Worm (Caenorhabditis elegans) whole organism, dauer: ENCODE data around the gene H04M03.11.

Experiments used
- unc-62 ChIP-seq: sonication (generic microtip); optimal IDR thresholded peaks from 2 replicates; lab custom pipeline; 2017; ENCODE audit warnings: missing biosample characterization, missing genetic modification reagents, missing genetic modification characterization

H04M03.11 gene

DNA sequence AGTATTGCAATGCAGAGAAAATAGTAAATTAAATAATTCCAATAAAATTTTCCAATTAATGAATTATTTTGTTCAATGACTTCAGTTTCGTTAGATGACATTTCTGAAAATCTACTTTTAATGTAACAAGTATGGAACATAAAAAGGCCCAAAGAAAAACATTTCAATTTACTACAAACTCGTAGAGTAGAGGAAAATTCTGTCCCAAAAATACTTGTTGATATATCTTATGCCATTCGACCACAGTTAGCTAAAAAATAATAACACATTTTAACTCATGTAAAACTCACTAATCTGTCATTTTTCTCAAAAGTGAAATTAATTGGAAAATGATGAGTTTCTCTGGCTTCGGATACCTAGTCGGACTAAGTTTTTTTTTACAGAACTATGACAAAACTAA, 7.2 kb downstream of the H04M03.11 start, which contains the start of gene srv-21:
Gene srv-21, minus strand, starts transcription at position 101 of the 400 bp plus-strand sequence.
- TF ChIP-seq unc-62, result no peak

DNA sequence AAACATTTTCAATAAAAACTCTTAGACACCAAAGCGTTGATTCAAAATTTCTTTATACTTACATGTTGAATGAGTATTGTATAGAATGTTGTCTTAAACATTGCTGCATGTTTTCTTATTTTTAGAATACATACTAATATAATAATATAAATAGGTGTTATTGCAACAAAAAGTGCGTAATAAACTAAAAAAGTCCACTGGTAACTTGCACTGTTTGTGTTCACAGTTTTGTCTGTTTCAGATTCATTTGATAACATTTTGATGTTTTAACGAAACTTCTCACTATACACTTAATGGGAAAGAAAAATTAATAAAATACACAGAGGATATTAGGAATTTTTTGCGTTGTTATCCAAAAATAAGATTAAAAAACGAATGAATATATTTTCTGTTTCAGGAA, 10.6 kb downstream of the H04M03.11 start, which contains the start of gene srv-19:
Gene srv-19, minus strand, starts transcription at position 101 of the 400 bp plus-strand sequence.
- no peak for TF ChIP-seq unc-62

DNA sequence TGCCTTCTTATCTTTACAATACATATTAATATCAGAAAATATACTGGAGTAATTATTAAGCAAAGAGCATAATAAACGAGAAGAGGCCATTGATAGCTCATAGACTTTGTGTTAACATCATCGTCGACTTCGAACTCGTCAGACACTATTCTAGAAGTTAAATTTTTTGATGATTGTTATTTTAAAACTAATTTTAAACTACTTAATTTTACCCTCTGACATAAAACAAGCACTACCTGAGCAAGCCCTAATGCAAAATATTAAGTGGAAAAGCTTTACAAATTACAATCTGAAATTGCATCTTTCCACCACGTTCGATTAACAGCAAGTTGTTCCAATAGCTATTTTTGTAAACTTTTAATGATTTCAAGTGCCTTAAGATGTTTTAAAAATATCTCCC, 14.3 kb downstream of the H04M03.11 start, which contains the start of gene srv-17:
Gene srv-17, minus strand, starts transcription at position 101 of the 400 bp plus-strand sequence.
- no peak for TF ChIP-seq unc-62

DNA sequence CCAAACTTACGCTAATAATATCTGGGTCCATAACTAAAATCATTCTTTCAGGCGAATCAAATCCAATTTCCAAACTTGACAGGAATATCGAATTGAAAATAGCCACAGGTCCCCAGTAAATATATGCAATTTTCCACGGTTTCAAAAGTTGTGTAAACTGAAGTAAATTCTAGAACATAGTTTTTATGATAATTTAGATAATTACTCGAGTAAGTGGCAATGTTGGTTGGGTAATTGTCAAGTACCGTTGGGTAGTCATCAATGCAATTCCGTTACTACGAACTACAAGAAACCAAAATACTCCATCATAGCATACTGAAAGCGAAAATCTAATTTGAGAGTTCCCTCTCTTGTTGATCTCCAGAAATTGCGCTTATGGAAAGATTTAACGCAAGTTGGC, 15.0 kb downstream of the H04M03.11 start:
- TF ChIP-seq unc-62, result no peak

DNA sequence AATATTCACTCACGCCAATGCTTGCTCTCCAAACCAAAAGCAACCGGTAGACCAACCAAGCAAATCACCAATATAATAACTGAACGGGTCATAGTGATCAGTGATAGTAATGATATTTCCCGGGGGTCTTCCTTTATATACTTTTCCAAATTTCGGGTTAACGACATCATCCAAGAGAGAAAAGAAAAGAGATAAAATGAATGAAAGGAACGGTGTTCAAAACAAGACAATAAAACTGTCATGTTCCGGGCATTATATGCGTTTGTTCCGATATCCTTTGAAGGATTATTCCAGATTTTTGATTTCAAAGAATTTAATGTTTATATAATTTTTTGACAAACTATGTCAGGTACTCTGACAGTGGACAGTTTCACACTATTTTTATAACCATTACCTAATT, 17.2 kb downstream of the H04M03.11 start, which contains the start of gene C06E7.88:
Gene C06E7.88, minus strand, starts transcription at position 101 of the 400 bp plus-strand sequence.
- no peak for TF ChIP-seq unc-62

DNA sequence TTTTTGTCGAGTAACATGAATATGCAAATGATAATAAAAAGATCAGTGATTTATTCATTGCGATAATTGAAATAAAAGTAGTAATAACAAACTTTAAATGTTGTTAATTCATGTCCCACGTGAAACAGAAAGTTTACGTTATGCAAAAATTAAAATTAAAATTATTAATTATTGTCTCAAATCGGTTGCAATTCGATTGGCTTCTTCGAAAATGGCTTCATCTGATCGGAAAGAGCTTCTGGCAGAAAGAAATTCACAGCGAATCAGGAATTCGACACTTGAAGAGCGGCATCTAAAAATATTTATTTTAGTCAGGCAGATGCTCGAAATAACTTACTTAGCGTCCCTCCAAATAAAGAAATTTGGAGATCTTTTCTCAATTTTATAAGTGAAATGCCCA, 18.6 kb downstream of the H04M03.11 start, which contains the start of gene spe-27:
Gene spe-27, minus strand, starts transcription at position 101 of the 400 bp plus-strand sequence.
- no peak for TF ChIP-seq unc-62

DNA sequence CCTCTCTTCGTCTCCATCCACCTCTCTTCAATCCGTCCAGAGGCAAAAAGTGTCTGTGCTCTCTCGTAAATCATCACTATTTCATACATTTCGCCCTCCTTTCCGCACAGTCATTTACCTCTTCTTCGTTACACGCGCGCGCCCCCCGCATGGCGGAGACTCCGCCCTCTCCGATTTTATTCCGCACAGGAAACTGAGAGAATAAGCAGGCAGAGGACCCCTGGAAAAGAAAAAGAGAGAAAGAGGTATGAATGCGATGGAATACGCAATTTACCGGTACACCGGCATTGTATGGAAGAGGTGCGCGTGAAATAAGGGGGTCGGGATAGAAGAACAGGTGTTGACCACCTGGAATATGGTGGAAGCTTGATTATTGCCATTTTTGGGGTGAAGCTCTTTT, 23.6 kb downstream of the H04M03.11 start:
- TF ChIP-seq unc-62, result no peak

DNA sequence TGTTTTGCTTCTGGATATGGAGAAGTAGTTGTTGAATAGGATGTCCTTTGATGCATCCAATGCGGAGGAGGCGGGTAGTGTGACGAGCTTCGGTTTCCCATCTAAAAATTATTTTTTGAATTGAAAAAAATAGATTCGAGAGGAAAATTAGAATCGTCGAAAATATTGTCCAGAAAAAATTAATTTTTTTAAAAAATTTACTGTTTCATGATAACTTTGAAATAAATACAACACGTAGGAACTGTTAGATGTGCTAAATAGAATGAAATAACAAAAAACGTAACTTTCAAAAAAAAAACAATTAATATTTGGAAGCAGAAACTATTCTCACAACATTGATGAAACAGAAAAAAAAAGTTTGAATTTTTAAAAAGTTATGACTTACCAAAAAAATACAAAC, 24.5 kb downstream of the H04M03.11 start, which contains the start of gene C06E7.4:
Gene C06E7.4, minus strand, starts transcription at position 101 of the 400 bp plus-strand sequence.
- TF ChIP-seq unc-62, result no peak

DNA sequence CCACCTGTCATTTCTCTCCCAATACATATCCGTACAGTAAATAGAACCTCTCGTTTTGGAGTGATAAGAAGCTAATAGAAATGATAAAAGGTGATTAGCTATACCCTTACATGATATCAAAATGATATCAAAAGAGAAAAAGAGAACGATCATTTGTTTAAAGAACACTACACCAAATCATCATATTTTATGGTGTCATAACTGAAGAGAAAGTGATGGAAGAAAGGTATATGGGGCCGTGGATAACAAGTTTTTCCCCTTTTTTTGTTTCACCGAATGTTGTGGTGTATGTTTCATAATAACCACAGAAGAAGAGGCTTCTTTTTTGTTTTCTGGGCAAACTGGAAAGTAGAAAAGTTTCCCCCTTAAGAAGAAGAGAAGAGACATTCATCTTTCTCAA, 26.2 kb downstream of the H04M03.11 start:
- no peak for TF ChIP-seq unc-62

DNA sequence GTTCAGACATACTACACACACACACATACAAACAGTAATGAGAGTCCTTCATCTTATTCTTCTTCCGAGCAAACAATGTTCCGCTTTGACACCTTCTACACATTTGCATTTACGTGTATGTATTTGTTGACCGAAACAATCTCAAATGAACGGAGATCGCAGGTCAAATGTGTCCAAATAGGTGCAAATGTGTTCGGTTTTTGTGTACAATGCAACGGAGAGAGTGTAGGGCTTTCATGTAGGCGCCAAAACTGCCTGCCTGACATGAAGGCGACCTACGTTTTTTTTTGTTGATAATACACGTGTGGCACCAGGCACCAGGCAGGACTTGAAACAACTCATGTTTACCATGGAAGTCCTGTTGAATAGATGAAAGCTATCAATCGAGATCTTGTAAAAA, 27.4 kb downstream of the H04M03.11 start:
- no peak for TF ChIP-seq unc-62

DNA sequence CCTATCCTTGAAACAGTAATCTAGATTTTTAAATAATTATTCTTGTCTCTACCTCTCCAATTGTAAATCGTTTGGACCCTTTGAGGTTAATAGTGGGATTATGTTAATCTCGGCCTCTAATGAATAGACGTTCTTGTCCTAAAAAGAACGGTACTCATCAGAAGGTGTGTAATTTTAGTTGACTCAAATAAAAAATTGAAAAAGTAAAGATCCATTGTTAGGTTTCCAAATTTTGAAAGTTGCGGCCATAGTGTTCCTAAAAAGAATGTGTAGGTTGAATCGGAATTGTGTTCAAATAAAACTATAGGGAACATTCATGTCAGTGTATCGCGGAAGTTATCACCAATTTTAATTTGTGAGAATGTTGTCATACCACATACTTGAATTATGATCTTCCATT, 28.8 kb downstream of the H04M03.11 start:
- no peak for TF ChIP-seq unc-62

DNA sequence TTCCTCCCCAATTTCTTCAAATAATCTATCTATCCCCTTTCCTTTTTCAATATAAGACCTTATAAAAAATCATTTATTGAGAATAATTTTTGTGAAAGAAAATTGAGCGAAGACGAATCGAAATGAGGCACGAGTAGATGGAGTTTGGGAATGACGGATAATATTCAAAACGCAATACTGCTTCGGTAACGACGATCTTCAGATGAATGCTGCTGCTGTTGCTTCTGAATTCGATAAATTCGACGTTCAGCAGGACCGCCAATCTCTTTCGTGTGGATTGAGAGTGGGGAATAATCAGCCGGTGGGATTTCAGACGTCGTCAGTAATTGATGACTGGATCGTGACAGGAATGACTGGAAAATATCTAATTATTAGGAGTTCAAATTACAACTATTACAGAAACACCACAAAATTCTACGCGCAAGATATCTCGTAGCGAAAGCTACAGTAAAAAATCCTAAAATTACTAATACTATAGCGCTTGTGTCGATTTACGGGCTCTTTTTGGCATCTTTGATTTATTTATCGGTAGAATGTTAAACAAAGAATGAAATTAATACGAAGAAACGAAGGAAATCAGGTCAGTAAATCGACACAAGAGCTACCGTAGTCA, 33.5 kb downstream of the H04M03.11 start:
- no peak for TF ChIP-seq unc-62

DNA sequence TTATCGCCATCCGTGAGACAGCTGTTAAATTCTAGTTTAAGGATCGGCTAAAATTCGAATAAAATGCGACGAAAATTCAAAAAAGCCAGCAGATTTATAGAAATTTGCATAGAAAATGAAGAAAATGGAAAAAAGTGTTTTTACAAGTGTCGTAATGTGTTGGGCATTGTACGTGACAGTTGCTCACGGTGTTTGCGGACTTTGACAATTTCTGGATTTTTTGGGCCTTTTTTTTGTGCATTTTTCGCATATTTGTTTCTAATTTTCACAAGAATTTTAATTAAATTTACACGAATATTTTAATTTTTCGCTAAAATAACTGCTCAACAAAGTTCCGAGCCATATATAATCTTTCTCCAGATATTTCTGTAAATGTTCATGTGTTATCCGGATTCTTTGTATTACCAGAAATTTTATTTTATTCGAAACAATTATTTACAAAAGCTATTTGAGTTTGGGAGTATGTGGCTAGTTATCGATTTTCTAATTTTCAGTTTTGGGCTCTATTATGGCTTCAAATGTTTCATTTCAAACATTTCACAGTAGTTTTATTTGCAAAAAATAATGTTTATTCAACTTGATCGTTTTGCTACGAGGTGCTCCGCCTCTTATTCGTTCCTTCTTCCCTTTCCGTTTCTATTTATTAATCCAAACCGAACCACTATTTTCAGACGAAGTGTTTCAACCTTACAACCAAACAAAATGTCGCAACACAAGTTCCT, 36.3 kb downstream of the H04M03.11 start, which contains the start of gene sams-3:
Gene sams-3, plus strand, starts transcription at position 672 of the 722 bp plus-strand sequence.
- TF ChIP-seq unc-62, result no peak

DNA sequence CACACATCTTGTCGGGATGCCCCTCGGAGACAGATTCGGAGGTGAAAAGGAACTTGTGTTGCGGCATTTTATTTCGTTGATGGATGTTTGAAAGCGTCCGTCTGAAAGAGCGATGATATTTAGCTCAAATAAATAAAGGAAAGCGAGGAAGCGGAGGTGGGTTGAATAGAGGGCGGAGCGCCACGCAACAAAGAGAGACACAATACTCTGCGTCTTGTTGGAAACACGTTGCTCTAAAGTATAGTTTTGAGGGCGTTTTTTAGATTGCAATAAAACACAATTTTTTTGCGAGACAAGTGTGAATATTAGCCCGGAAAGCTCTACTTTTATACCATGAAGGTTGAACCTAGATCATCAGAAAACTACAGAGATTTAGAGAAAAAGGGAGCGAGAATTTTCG, 38.1 kb downstream of the H04M03.11 start, which contains the start of gene sams-4:
Gene sams-4, minus strand, starts transcription at position 101 of the 400 bp plus-strand sequence.
- no peak for TF ChIP-seq unc-62

DNA sequence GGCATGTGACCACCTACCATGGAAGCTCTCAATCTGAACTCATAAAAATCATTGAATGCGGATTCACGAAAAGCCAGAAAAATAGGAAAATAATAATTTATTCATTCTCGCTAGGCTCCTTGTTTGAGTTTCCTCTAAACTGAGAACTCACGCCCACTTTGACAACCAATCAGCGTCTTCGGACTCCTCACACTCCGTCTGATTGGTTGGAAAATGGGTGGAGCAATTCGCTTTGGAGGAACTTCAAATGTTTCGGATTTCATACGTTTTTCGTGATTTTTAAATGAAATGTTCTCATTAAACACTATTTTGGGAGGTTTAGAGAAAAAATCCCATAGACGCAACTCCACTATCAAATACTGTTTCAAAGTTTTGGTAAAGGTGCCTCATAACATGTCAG, 41.5 kb downstream of the H04M03.11 start:
- no peak for TF ChIP-seq unc-62

DNA sequence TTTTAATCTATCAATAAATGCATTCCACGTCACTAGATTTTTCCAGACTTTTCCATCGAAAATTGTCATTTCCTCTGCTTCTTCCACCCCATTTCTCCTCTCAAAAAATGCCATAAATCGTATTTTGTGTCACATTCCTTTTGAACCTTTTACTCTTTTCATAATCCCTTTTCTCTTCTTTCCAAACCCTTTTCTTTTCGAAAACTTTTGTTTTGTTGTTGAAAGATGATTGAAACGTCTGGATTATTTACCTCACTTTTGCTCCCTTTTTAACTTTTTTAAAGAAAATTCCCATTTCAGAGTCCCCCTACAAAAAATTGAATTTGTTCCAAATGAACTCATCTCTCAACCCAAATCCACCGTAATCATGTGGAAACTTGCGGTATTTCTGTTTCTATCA, 45.2 kb downstream of the H04M03.11 start, which contains the start of gene C06E7.2:
Gene C06E7.2, plus strand, starts transcription at position 301 of the 400 bp plus-strand sequence.
- TF ChIP-seq unc-62, result no peak

DNA sequence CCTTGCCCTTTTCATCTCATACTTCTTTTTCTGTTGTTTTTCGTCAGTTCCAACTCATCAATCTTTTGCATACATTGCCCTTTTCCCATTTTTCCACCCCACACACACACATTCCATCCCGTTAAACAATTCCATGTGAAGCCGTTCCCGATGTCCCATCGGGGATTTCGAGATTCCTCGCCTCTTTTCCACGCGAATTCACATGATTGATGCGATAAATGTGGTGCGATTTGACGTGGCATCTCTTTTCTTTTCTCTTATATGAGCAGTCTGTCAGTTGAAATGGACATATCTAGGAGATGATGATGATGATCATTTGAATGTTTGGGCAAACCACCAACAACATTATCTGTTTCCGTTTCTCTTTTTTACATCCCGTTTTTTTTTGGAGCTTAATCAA, 50.2 kb downstream of the H04M03.11 start:
- no peak for TF ChIP-seq unc-62

DNA sequence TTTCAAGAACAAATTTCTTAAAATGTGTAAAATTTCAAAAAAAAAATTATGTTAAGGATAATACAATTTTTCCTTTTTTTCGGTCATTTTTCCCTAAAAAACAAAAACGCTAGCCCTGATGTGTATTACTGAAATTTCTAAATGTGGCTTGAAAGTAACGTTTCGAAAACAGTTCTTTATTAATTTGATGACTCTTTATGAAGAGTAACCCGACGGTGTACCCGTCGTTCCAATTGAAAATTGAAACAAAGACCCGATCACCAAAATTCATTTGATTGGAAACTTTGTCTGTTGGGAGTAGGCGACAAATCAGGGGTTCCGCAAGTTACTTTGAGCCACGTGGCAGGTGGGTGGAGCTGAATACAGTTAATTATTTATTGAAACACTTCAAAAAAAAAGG, 51.6 kb downstream of the H04M03.11 start:
- no peak for TF ChIP-seq unc-62
